Worm (Caenorhabditis elegans) whole organism, mixed stage, embryonic: Measurements from ENCODE around the gene grl-31.

Source experiments
- ces-1 ChIP-seq: fragments of 150-350 bp; optimal IDR thresholded peaks from 2 replicates; lab custom pipeline; 2014; ENCODE audit warnings: missing biosample characterization, missing genetic modification reagents, missing genetic modification characterization
- elt-3 ChIP-seq: fragments of 150-350 bp; optimal IDR thresholded peaks from 2 replicates; lab custom pipeline; 2014; ENCODE audit warnings: missing biosample characterization, missing genetic modification characterization
- lsy-2 ChIP-seq: fragments of 150-350 bp; optimal IDR thresholded peaks from 2 replicates; lab custom pipeline; 2014; ENCODE audit warnings: missing biosample characterization, missing genetic modification characterization
- nhr-237 ChIP-seq: fragments of 150-350 bp; optimal IDR thresholded peaks from 2 replicates; lab custom pipeline; 2014; ENCODE audit warnings: missing biosample characterization, missing genetic modification characterization
- pha-4 ChIP-seq: fragments of 150-350 bp; optimal IDR thresholded peaks from 2 replicates; lab custom pipeline; 2018; ENCODE audit warnings: missing biosample characterization, missing genetic modification reagents, missing genetic modification characterization
- sptf-1 ChIP-seq: sonication (generic microtip); optimal IDR thresholded peaks from 2 replicates; lab custom pipeline; 2017; ENCODE audit warnings: mild to moderate bottlenecking, missing genetic modification characterization, moderate library complexity, missing compliant biosample characterization
- unc-39 ChIP-seq: fragments of 150-350 bp; optimal IDR thresholded peaks from 2 replicates; lab custom pipeline; 2014; ENCODE audit warnings: missing biosample characterization, missing genetic modification characterization
- unc-62 ChIP-seq: fragments of 150-350 bp; optimal IDR thresholded peaks from 2 replicates; lab custom pipeline; 2014; ENCODE audit warnings: missing biosample characterization, missing genetic modification reagents, missing genetic modification characterization

DNA sequence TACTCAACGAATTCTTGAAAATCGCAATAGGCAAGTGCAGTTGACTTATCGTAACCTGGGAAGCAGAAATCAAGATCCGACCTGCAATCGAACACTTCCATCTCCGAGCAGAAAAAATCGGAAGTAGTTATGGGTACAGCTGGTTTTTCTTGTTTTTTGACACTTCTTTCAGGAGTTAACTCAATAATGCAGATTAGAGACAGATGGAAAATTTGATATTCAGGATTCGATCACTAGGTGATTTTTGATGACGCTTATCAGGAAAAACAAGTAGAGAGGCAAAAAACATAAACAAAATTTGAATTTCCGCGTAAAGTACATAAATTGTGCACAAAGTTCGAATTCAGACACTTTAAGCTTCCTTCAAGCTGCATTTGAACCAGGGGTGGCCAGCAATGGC is 8.8 kb downstream of the grl-31 start, which contains the start of gene srw-130:
- TF ChIP-seq lsy-2 (no peak), elt-3 (tag; lab: Kevin White, UChicago) (no peak), pha-4 (tag; lab: Kevin White, UChicago) (no peak), ces-1 (no peak), sptf-1 (no peak), unc-62 (no peak), nhr-237 (tag; lab: Kevin White, UChicago) (no peak), unc-39 (no peak)
